Worm (Caenorhabditis elegans) whole organism, L4 larva: ENCODE data around the gene sre-3.
"Not testable (repeated sequence)": the region's sequence is repeated elsewhere in the genome, so short reads cannot be mapped to it uniquely, and the experiment has no call there.

Experiments
- F26F4.8 ChIP-seq: fragments of 200-800 bp; sonication (Bioruptor generic); conservative IDR thresholded peaks from 2 replicates; pipeline ENCODE4 v1.3.6; 2022; ENCODE audit warnings: missing genetic modification characterization, missing compliant biosample characterization
- F49E8.2 ChIP-seq: sonication (generic microtip); optimal IDR thresholded peaks from 2 replicates; lab custom pipeline; 2016; ENCODE audit warnings: missing compliant biosample characterization, mild to moderate bottlenecking, missing genetic modification characterization, borderline replicate concordance
- T20F7.1 ChIP-seq: fragments of 200-800 bp; sonication (Bioruptor generic); optimal IDR thresholded peaks from 2 replicates; lab custom pipeline; 2018; ENCODE audit warnings: mild to moderate bottlenecking, missing genetic modification characterization, missing compliant biosample characterization
- attf-4 ChIP-seq: sonication (generic microtip); optimal IDR thresholded peaks from 3 replicates; lab custom pipeline; 2017; ENCODE audit warnings: missing biosample characterization, missing genetic modification characterization
- cey-2 ChIP-seq: sonication (generic microtip); optimal IDR thresholded peaks from 3 replicates; lab custom pipeline; 2017; ENCODE audit warnings: missing genetic modification characterization, mild to moderate bottlenecking, missing compliant biosample characterization, antibody characterized with exemption, borderline replicate concordance; ENCODE audit not compliant: insufficient read depth
- daf-19 ChIP-seq: fragments of 200-800 bp; sonication (Bioruptor generic); conservative IDR thresholded peaks from 2 replicates; pipeline ENCODE4 v1.3.6; 2022; ENCODE audit warnings: missing genetic modification characterization, missing compliant biosample characterization
- daf-8 ChIP-seq: fragments of 200-800 bp; sonication (Bioruptor generic); IDR thresholded peaks from 2 replicates; pipeline ENCODE4 v1.3.6; 2022; ENCODE audit warnings: missing genetic modification characterization, missing compliant biosample characterization
- dmd-9 ChIP-seq: fragments of 200-800 bp; sonication (Bioruptor generic); IDR thresholded peaks from 2 replicates; pipeline ENCODE4 v1.3.6; 2022; ENCODE audit warnings: missing genetic modification reagents, missing genetic modification characterization, missing compliant biosample characterization
- duxl-1 ChIP-seq: sonication (generic microtip); optimal IDR thresholded peaks from 2 replicates; lab custom pipeline; 2016; ENCODE audit warnings: mild to moderate bottlenecking, missing genetic modification characterization, moderate library complexity, missing compliant biosample characterization; ENCODE audit not compliant: poor library complexity
- dve-1 ChIP-seq: sonication (generic microtip); optimal IDR thresholded peaks from 2 replicates; lab custom pipeline; 2017; ENCODE audit warnings: antibody characterized with exemption, mild to moderate bottlenecking, missing genetic modification characterization, missing compliant biosample characterization; ENCODE audit not compliant: insufficient read depth
- egl-27 ChIP-seq: sonication (generic microtip); optimal IDR thresholded peaks from 3 replicates; lab custom pipeline; 2017; ENCODE audit warnings: missing biosample characterization, missing genetic modification reagents, missing genetic modification characterization
- jun-1 ChIP-seq: fragments of 150-350 bp; optimal IDR thresholded peaks from 2 replicates; lab custom pipeline; 2014; ENCODE audit warnings: missing biosample characterization, missing genetic modification reagents, missing genetic modification characterization
- lin-29 ChIP-seq: fragments of 200-800 bp; sonication (Bioruptor generic); IDR thresholded peaks from 2 replicates; pipeline ENCODE4 v1.3.6; 2022; ENCODE audit warnings: missing genetic modification reagents, missing genetic modification characterization, missing compliant biosample characterization
- lin-38 ChIP-seq: fragments of 200-800 bp; sonication (Bioruptor generic); IDR thresholded peaks from 2 replicates; pipeline ENCODE4 v1.3.6; 2022; ENCODE audit warnings: missing genetic modification reagents, missing genetic modification characterization, missing compliant biosample characterization
- lin-39 ChIP-seq: fragments of 150-350 bp; optimal IDR thresholded peaks from 2 replicates; lab custom pipeline; 2014; ENCODE audit warnings: missing biosample characterization, missing genetic modification reagents, missing genetic modification characterization
- madf-5 ChIP-seq, 2 experiments: fragments of 200-800 bp; sonication (Bioruptor generic); IDR thresholded peaks; 2 replicates each; pipeline ENCODE4 v1.3.6; 2022; ENCODE audit warnings: missing compliant biosample characterization in 2 of 2, missing genetic modification characterization in 2 of 2
- mdl-1 ChIP-seq, 2 experiments: fragments of 150-350 bp in 1 of 2; sonication (generic microtip) in 1 of 2; optimal IDR thresholded peaks; 2 replicates each; lab custom pipeline; 2014 to 2017; ENCODE audit warnings: missing biosample characterization in 2 of 2, missing genetic modification characterization in 2 of 2
- mdt-29 ChIP-seq: fragments of 200-800 bp; sonication (Bioruptor generic); IDR thresholded peaks from 2 replicates; pipeline ENCODE4 v1.3.6; 2022; ENCODE audit warnings: missing genetic modification reagents, missing genetic modification characterization, missing compliant biosample characterization
- mep-1 ChIP-seq: fragments of 150-350 bp; sonication (generic microtip); optimal IDR thresholded peaks from 3 replicates; lab custom pipeline; 2014; ENCODE audit warnings: missing biosample characterization, missing genetic modification characterization
- mxl-3 ChIP-seq: fragments of 200-800 bp; sonication (Bioruptor generic); optimal IDR thresholded peaks from 2 replicates; lab custom pipeline; 2018; ENCODE audit warnings: mild to moderate bottlenecking, missing genetic modification characterization, missing compliant biosample characterization
- nhr-237 ChIP-seq: sonication (generic microtip); optimal IDR thresholded peaks from 2 replicates; lab custom pipeline; 2017; ENCODE audit warnings: missing biosample characterization, missing genetic modification characterization
- nhr-25 ChIP-seq: sonication (generic microtip); optimal IDR thresholded peaks from 2 replicates; lab custom pipeline; 2017; ENCODE audit warnings: missing genetic modification characterization, mild to moderate bottlenecking, missing compliant biosample characterization, antibody characterized with exemption, moderate library complexity, borderline replicate concordance; ENCODE audit not compliant: insufficient read depth
- nhr-28 ChIP-seq: fragments of 150-350 bp; optimal IDR thresholded peaks from 2 replicates; lab custom pipeline; 2014; ENCODE audit warnings: missing biosample characterization, missing genetic modification characterization
- nhr-41 ChIP-seq: fragments of 200-800 bp; sonication (Bioruptor generic); IDR thresholded peaks from 2 replicates; pipeline ENCODE4 v1.3.6; 2022; ENCODE audit warnings: missing genetic modification reagents, missing genetic modification characterization, missing compliant biosample characterization
- nhr-48 ChIP-seq: sonication (generic microtip); optimal IDR thresholded peaks from 2 replicates; lab custom pipeline; 2016; ENCODE audit warnings: mild to moderate bottlenecking, missing genetic modification characterization, missing compliant biosample characterization
- php-3 ChIP-seq: fragments of 200-800 bp; sonication (Bioruptor generic); IDR thresholded peaks from 2 replicates; pipeline ENCODE4 v1.3.6; 2022; ENCODE audit warnings: missing genetic modification reagents, missing genetic modification characterization, missing compliant biosample characterization
- rbr-2 ChIP-seq: sonication (generic microtip); optimal IDR thresholded peaks from 2 replicates; lab custom pipeline; 2016; ENCODE audit warnings: missing genotype, missing genetic modification characterization, missing compliant biosample characterization
- saeg-2 ChIP-seq: fragments of 200-800 bp; sonication (Bioruptor generic); IDR thresholded peaks from 2 replicates; pipeline ENCODE4 v1.3.6; 2022; ENCODE audit warnings: missing genetic modification reagents, missing genetic modification characterization, missing compliant biosample characterization
- set-16 ChIP-seq: fragments of 200-800 bp; sonication (Bioruptor generic); IDR thresholded peaks from 2 replicates; pipeline ENCODE4 v1.3.6; 2022; ENCODE audit warnings: missing genetic modification reagents, missing genetic modification characterization, missing compliant biosample characterization
- snpc-4 ChIP-seq: fragments of 150-350 bp; optimal IDR thresholded peaks from 2 replicates; lab custom pipeline; 2014; ENCODE audit warnings: missing biosample characterization, missing genetic modification characterization
- spr-3 ChIP-seq: fragments of 200-800 bp; sonication (Bioruptor generic); optimal IDR thresholded peaks from 2 replicates; lab custom pipeline; 2018; ENCODE audit warnings: mild to moderate bottlenecking, missing genetic modification characterization, missing compliant biosample characterization
- tra-1 ChIP-seq: fragments of 200-800 bp; sonication (Bioruptor generic); IDR thresholded peaks from 2 replicates; pipeline ENCODE4 v1.3.6; 2022; ENCODE audit warnings: missing genetic modification reagents, missing genetic modification characterization, missing compliant biosample characterization
- unc-39 ChIP-seq: sonication (generic microtip); optimal IDR thresholded peaks from 2 replicates; lab custom pipeline; 2017; ENCODE audit warnings: missing biosample characterization, missing genetic modification characterization
- unc-62 ChIP-seq, 3 experiments: fragments of 150-350 bp in 1 of 3; sonication (generic microtip); optimal IDR thresholded peaks in 2 of 3; peaks in 1 of 3; 1 replicate in 1 of 3; 2 replicates in 2 of 3; lab custom pipeline; 2014 to 2017; ENCODE audit warnings: missing biosample characterization in 3 of 3, missing genetic modification characterization in 3 of 3, missing genetic modification reagents in 3 of 3, missing genotype in 1 of 3
- zfp-3 ChIP-seq: fragments of 200-800 bp; sonication (Bioruptor generic); conservative IDR thresholded peaks from 2 replicates; pipeline ENCODE4 v1.3.6; 2022; ENCODE audit warnings: missing genetic modification reagents, missing genetic modification characterization, missing compliant biosample characterization
- zip-2 ChIP-seq: fragments of 150-350 bp; optimal IDR thresholded peaks from 2 replicates; lab custom pipeline; 2014; ENCODE audit warnings: missing biosample characterization, missing genetic modification characterization
- ztf-11 ChIP-seq: fragments of 150-350 bp; optimal IDR thresholded peaks from 2 replicates; lab custom pipeline; 2014; ENCODE audit warnings: missing biosample characterization, missing genetic modification characterization

sre-3 gene

DNA sequence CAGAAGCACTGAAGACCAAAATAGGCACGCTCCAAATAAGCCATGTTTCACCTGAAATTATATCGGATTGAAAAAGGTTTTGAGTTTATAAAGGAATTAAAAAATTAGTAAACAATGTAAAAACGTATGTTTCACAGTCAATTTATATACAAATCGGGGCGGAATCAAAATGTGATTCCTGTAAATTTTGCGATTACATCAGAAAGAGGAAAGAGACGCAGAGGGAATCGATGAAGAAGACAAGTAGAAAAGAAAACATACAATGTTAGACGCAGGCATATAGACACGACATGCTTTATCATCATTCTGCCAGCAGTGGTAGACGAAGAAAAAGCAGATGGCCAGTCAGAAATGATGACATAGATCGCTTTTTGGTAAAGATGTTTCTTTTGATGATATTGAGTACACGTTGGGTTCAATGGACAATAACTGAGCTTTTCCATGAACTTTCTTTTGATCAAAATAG, 21.5 kb upstream of the sre-3 start, which contains the start of gene msra-1 (continued):
- TF ChIP-seq tra-1 (GFP tag; lab: Robert Waterston, UW) = no peak
- no peak for TF ChIP-seq lin-38 (GFP tag; lab: Robert Waterston, UW)
- no peak for TF ChIP-seq daf-8 (GFP tag; lab: Robert Waterston, UW)
- TF ChIP-seq nhr-41 (GFP tag; lab: Robert Waterston, UW) = no peak
- TF ChIP-seq mxl-3 = peak; percentile 81
- no peak for TF ChIP-seq mdt-29
- TF ChIP-seq nhr-48 (tag; lab: Kevin White, UChicago) = peak; percentile 59
- no peak for TF ChIP-seq zfp-3
- no peak for TF ChIP-seq lin-29 (GFP tag; lab: Robert Waterston, UW)
- TF ChIP-seq unc-62 (GFP tag; optimal IDR thresholded peaks at IDR 0.05 in 1 of 2; lab: Kevin White, UChicago) = peak in 1 of 2 experiments; percentile 35
- TF ChIP-seq unc-62 (tag; optimal IDR thresholded peaks at IDR 0.05; lab: Kevin White, UChicago) = no peak
- TF ChIP-seq unc-39 (tag; lab: Kevin White, UChicago) = no peak
- TF ChIP-seq nhr-28 (tag; lab: Kevin White, UChicago) = peak; percentile 75
- TF ChIP-seq madf-5 (GFP tag; IDR thresholded peaks at IDR 0.05; lab: Robert Waterston, UW) = no peak
- no peak for TF ChIP-seq duxl-1
- no peak for TF ChIP-seq nhr-237
- TF ChIP-seq cey-2 = peak; percentile 8
- TF ChIP-seq zip-2 (tag; lab: Kevin White, UChicago) = no peak
- no peak for TF ChIP-seq egl-27 (tag; lab: Kevin White, UChicago)
- TF ChIP-seq dmd-9 (GFP tag; lab: Robert Waterston, UW) = no peak
- no peak for TF ChIP-seq snpc-4
- peak in 1 of 2 experiments; percentile 66 for TF ChIP-seq mdl-1 (tag; optimal IDR thresholded peaks at IDR 0.05; lab: Kevin White, UChicago)
- no peak for TF ChIP-seq nhr-25
- no peak for TF ChIP-seq saeg-2 (GFP tag; lab: Robert Waterston, UW)
- TF ChIP-seq daf-19 (GFP tag; lab: Robert Waterston, UW) = no peak
- TF ChIP-seq lin-39 (tag; lab: Kevin White, UChicago) = no peak
- no peak for TF ChIP-seq F26F4.8 (GFP tag; lab: Robert Waterston, UW)

DNA sequence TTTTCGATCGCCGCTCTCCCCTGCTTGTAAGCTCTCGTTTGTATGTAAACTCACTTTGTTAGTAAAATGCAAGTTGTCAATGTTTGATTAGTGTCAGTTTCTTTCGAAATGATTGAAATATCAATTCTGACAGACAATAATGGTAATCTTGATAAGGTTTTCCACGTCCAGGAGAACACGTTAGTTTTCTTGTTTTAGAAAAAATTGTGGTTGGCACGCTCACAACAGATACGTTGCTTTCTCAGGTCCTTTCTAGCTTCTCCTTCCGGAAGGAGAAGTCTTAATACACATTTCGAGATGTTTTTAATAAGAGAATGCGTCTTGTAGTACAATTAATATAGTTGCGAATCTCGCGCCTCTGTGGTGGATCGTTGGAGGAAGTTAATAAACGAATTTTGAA, 16.8 kb upstream of the sre-3 start, which contains the start of gene F43E2.6:
TSS of gene F43E2.6 (minus strand) at position 101 of the 400 bp plus-strand sequence.
- TF ChIP-seq attf-4 (tag; lab: Kevin White, UChicago) (no peak), jun-1 (tag; lab: Kevin White, UChicago) (no peak), rbr-2 (no peak), T20F7.1 (no peak), F49E8.2 (tag; lab: Kevin White, UChicago) (no peak), mdl-1 (tag; optimal IDR thresholded peaks at IDR 0.05; lab: Kevin White, UChicago) (no peak), set-16 (no peak), spr-3 (GFP tag; lab: Kevin White, UChicago) (no peak), zip-2 (tag; lab: Kevin White, UChicago) (no peak), php-3 (no peak)
- TF ChIP-seq, all 104 proteins: peak for 0

DNA sequence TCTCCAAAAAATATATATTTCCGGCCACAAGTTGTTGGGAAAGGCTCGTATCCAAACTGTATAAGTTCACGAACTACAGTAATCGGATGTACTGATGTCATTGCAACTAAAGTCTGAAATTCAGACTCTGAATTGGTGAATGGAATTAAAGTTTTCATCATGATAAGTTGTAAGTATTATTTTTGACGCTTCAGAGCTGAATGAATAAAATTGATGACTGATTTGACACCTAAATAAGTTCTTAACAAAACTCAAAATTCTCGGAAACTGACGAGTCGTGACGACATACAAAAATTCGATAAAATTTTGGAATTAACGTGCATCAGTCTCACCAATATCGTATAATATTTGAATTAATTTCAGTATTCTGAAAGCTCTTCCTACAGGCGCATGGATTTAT, 15.3 kb upstream of the sre-3 start, which contains the start of gene F43E2.11:
TSS of gene F43E2.11 (minus strand) at position 101 of the 400 bp plus-strand sequence.
- not testable (repeated sequence) for TF ChIP-seq dve-1 (tag; lab: Kevin White, UChicago); mep-1; ztf-11 (tag; lab: Kevin White, UChicago)
